Fruit fly (Drosophila melanogaster) whole organism, adult: ENCODE results near the gene CG17104.

ENCODE experiments used
- CG11617 ChIP-seq: fragments of 200-800 bp; sonication (Bioruptor generic); optimal IDR thresholded peaks from 2 replicates; lab custom pipeline; 2017; ENCODE audit warnings: mild to moderate bottlenecking, missing biosample characterization, missing genetic modification reagents, missing genetic modification characterization
- CG14711 ChIP-seq: fragments of 200-800 bp; sonication (Bioruptor generic); optimal IDR thresholded peaks from 2 replicates; lab custom pipeline; 2018; ENCODE audit warnings: missing biosample characterization, mild to moderate bottlenecking, missing genetic modification characterization, moderate library complexity
- CG1620 ChIP-seq: fragments of 200-800 bp; sonication (Bioruptor generic); optimal IDR thresholded peaks from 2 replicates; lab custom pipeline; 2016; ENCODE audit warnings: missing biosample characterization, missing genetic modification characterization
- CG5204 ChIP-seq: fragments of 200-800 bp; sonication (Bioruptor generic); optimal IDR thresholded peaks from 2 replicates; lab custom pipeline; 2016; ENCODE audit warnings: missing biosample characterization, missing genetic modification characterization
- CG7045 ChIP-seq: fragments of 200-800 bp; sonication (Bioruptor generic); optimal IDR thresholded peaks from 2 replicates; lab custom pipeline; 2017; ENCODE audit warnings: missing biosample characterization, mild to moderate bottlenecking, missing genetic modification characterization
- Hr96 ChIP-seq: fragments of 200-800 bp; sonication (Bioruptor generic); optimal IDR thresholded peaks from 2 replicates; lab custom pipeline; 2016; ENCODE audit warnings: missing biosample characterization, missing genetic modification characterization
- cic ChIP-seq: fragments of 200-800 bp; sonication (Bioruptor generic); optimal IDR thresholded peaks from 2 replicates; lab custom pipeline; 2017; ENCODE audit warnings: missing biosample characterization, mild to moderate bottlenecking, missing genetic modification characterization, moderate library complexity
- ovo ChIP-seq: fragments of 200-800 bp; sonication (Bioruptor generic); optimal IDR thresholded peaks from 2 replicates; lab custom pipeline; 2016; ENCODE audit warnings: missing biosample characterization, missing genetic modification characterization
- pad ChIP-seq: fragments of 200-800 bp; sonication (Bioruptor generic); optimal IDR thresholded peaks from 3 replicates; lab custom pipeline; 2017; ENCODE audit warnings: missing biosample characterization, missing genetic modification characterization, mild to moderate bottlenecking, moderate library complexity, missing genetic modification reagents
- toe ChIP-seq: fragments of 200-800 bp; sonication (Bioruptor generic); optimal IDR thresholded peaks from 2 replicates; lab custom pipeline; 2016; ENCODE audit warnings: missing biosample characterization, missing genetic modification characterization

dm6 chr2L:10688764-10689163 is 11.8 kb downstream of the CG17104 start:
- TF ChIP-seq pad (GFP tag; lab: Kevin White, UChicago) (no peak), CG14711 (tag; lab: Kevin White, UChicago) (no peak), CG5204 (GFP tag; lab: Kevin White, UChicago) (no peak), CG7045 (GFP tag; lab: Kevin White, UChicago) (no peak), ovo (no peak), Hr96 (no peak), CG11617 (GFP tag; lab: Kevin White, UChicago) (no peak), toe (no peak), cic (GFP tag; lab: Kevin White, UChicago) (no peak), CG1620 (GFP tag; lab: Kevin White, UChicago) (no peak)
